Worm (Caenorhabditis elegans): ENCODE results near the gene srg-42.

Gene srg-42

DNA sequence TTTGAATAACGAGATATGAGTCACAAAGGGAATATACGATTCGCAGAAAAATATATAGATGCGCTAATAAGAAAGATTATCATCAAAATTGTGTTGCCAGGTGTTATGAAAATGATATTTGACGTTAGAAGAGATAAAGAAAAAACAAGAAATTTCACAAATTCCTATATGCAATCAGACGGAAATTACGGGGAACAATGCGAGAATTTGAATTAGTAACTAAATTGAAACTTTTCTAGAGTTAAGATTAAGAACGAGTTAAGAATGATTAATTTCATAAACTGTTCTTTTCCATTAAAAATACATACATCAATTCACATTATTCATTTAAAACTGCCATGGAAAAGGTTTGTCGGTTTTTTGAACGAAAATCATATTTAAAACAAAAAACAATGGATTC, 38.3 kb upstream of the srg-42 start, which contains the start of gene clc-6:
Gene clc-6 (minus strand): TSS at position 101 of the 400 bp plus-strand sequence.
- TF ChIP-seq scrt-1 (GFP tag; IDR thresholded peaks at IDR 0.05) = no peak
- no peak for TF ChIP-seq aly-1 (tag; optimal IDR thresholded peaks at IDR 0.05)
- no peak for TF ChIP-seq flt-1 (GFP tag; IDR thresholded peaks at IDR 0.05)
- TF ChIP-seq ama-1 (optimal IDR thresholded peaks at IDR 0.05) = no peak
- TF ChIP-seq sea-1 (GFP tag; conservative IDR thresholded peaks at IDR 0.05) = no peak
- TF ChIP-seq hmbx-1 (tag; optimal IDR thresholded peaks at IDR 0.05) = no peak
- no peak for TF ChIP-seq pes-1 (GFP tag; IDR thresholded peaks at IDR 0.05)

DNA sequence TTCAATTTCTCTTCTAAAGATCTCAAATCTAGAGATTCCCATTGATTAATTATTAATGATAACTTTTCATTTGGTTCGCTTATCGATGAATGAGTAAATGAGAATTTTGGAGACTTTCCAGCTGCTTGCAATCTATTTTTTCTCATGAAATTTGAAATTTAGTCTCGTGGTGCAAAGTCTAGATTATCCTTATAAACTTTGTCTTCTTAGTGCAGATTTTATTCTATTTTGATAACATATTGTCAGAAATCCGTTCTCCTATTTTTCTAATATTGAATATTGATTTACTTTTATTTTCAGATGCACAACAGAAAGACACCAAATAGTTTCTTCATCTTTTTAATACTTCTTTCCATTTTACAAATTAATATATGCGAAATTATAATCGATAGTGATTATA, 33.1 kb upstream of the srg-42 start, which contains the start of gene lgc-49:
Gene lgc-49 (plus strand): TSS at position 301 of the 400 bp plus-strand sequence.
- TF ChIP-seq F13C5.2 (tag; optimal IDR thresholded peaks at IDR 0.05) (no peak), ama-1 (optimal IDR thresholded peaks at IDR 0.05) (no peak), sea-1 (GFP tag; conservative IDR thresholded peaks at IDR 0.05) (no peak), aly-1 (tag; optimal IDR thresholded peaks at IDR 0.05) (no peak), ets-7 (tag; optimal IDR thresholded peaks at IDR 0.05) (no peak), B0310.2 (tag; optimal IDR thresholded peaks at IDR 0.05) (no peak), hnd-1 (tag; optimal IDR thresholded peaks at IDR 0.05) (no peak), tbx-11 (GFP tag; IDR thresholded peaks at IDR 0.05) (no peak), tra-4 (tag; optimal IDR thresholded peaks at IDR 0.05) (no peak), flt-1 (GFP tag; IDR thresholded peaks at IDR 0.05) (no peak), scrt-1 (GFP tag; IDR thresholded peaks at IDR 0.05) (no peak), pes-1 (GFP tag; IDR thresholded peaks at IDR 0.05) (no peak), hmg-4 (GFP tag; optimal IDR thresholded peaks at IDR 0.05) (no peak), tbx-37 (GFP tag; conservative IDR thresholded peaks at IDR 0.05) (no peak), ceh-13 (GFP tag; optimal IDR thresholded peaks at IDR 0.05) (no peak)

DNA sequence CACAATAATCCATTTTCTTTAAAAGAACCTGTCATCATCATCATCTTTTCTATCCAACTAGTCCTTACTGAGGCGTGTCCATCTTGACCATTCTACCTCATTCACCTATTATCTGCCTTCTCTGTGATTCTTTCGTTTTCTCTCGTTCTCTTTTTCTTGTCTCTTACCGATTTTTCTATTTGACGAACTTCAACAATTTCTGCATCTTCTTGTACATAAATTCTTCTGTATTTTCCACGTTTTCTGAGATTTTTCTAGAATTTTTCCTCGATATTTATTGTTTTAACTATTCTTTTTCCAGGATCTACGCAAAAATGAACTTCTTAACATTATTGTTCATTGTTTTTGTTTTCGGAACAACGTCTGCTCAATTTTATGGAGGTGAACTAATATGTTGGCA, 25.1 kb upstream of the srg-42 start, which contains the start of gene cnc-10:
Gene cnc-10 (plus strand): TSS at position 301 of the 400 bp plus-strand sequence.
- TF ChIP-seq tbx-11 (GFP tag; IDR thresholded peaks at IDR 0.05) (no peak), B0310.2 (tag; optimal IDR thresholded peaks at IDR 0.05) (no peak), tra-4 (tag; optimal IDR thresholded peaks at IDR 0.05) (no peak), pes-1 (GFP tag; IDR thresholded peaks at IDR 0.05) (no peak), ceh-36 (tag; optimal IDR thresholded peaks at IDR 0.05) (no peak), ceh-13 (GFP tag; optimal IDR thresholded peaks at IDR 0.05) (no peak), hmbx-1 (tag; optimal IDR thresholded peaks at IDR 0.05) (no peak), sea-1 (GFP tag; conservative IDR thresholded peaks at IDR 0.05) (no peak), scrt-1 (GFP tag; IDR thresholded peaks at IDR 0.05) (no peak)

DNA sequence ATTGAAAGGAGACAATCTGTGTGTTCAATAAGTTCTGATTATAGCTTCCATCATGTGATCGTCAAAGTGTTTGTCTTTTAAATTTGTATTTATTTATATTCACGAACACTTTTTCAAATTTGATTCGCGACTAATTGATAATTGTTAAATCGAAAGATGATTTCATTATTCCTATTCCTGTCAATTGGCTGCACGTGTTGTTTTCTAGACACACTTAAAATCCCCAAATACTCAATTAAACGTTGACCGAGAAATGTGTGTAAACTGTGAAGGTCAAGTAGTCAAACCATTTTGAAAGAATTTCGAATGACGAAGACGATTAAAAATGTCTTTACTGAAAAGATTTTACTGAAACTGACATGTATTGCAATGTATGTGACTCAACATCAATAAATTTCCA, 23.1 kb upstream of the srg-42 start:
- no peak for TF ChIP-seq ets-7 (tag; optimal IDR thresholded peaks at IDR 0.05)
- TF ChIP-seq ceh-36 (tag; optimal IDR thresholded peaks at IDR 0.05) = no peak
- TF ChIP-seq ama-1 (optimal IDR thresholded peaks at IDR 0.05) = no peak
- no peak for TF ChIP-seq hnd-1 (tag; optimal IDR thresholded peaks at IDR 0.05)
- no peak for TF ChIP-seq scrt-1 (GFP tag; IDR thresholded peaks at IDR 0.05)
- no peak for TF ChIP-seq hmg-4 (GFP tag; optimal IDR thresholded peaks at IDR 0.05)
- no peak for TF ChIP-seq sea-1 (GFP tag; conservative IDR thresholded peaks at IDR 0.05)
- no peak for TF ChIP-seq tbx-37 (GFP tag; conservative IDR thresholded peaks at IDR 0.05)
- TF ChIP-seq F13C5.2 (tag; optimal IDR thresholded peaks at IDR 0.05) = no peak
- TF ChIP-seq hmbx-1 (tag; optimal IDR thresholded peaks at IDR 0.05) = no peak
- no peak for TF ChIP-seq ceh-13 (GFP tag; optimal IDR thresholded peaks at IDR 0.05)

DNA sequence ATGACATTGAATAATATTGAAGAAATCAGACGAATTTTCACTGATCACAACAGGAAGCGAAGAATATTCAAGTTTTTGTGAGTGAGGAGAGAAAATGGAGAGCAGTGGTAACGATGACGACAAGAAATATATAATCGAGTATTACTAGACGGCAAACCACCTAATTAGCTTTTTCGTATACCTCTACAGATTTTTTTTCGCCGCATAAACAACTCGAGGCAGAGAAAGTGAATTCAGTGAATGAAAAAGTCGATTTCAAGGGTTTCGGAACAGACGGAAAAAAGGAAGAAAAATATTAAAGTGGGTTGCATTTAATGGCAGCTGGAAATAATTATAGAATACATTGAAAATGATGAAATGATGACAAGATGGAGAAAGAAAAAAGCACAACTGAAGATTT, 19.7 kb upstream of the srg-42 start, which contains the start of gene gpa-1:
Gene gpa-1 (minus strand): TSS at position 101 of the 400 bp plus-strand sequence.
- TF ChIP-seq tbx-11 (GFP tag; IDR thresholded peaks at IDR 0.05) (no peak), hmbx-1 (tag; optimal IDR thresholded peaks at IDR 0.05) (no peak), tbx-37 (GFP tag; conservative IDR thresholded peaks at IDR 0.05) (no peak), hnd-1 (tag; optimal IDR thresholded peaks at IDR 0.05) (no peak), aly-1 (tag; optimal IDR thresholded peaks at IDR 0.05) (no peak), F13C5.2 (tag; optimal IDR thresholded peaks at IDR 0.05) (no peak), pes-1 (GFP tag; IDR thresholded peaks at IDR 0.05) (no peak), scrt-1 (GFP tag; IDR thresholded peaks at IDR 0.05) (no peak), sea-1 (GFP tag; conservative IDR thresholded peaks at IDR 0.05) (no peak), B0310.2 (tag; optimal IDR thresholded peaks at IDR 0.05) (no peak), flt-1 (GFP tag; IDR thresholded peaks at IDR 0.05) (no peak), ceh-36 (tag; optimal IDR thresholded peaks at IDR 0.05) (no peak)

DNA sequence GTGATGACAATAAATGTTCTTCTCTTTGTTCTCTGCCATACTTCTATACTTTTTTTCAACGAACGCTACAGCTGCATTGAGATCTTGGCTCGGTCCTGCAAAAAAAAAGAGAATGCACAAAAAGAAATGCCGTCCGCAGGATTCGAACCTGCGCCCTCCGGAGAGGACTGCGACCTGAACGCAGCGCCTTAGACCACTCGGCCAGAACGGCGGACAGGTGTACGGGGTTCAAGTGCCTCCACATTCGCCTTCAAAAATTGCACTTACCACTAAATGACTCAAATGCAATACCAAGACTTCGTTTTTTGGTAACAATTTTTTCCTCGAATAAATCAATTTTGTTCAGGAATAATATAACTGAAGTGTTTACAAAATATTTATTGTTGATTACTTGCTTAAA, 16.8 kb upstream of the srg-42 start:
- TF ChIP-seq tbx-11 (GFP tag; IDR thresholded peaks at IDR 0.05) (no peak), ceh-13 (GFP tag; optimal IDR thresholded peaks at IDR 0.05) (no peak), F13C5.2 (tag; optimal IDR thresholded peaks at IDR 0.05) (no peak), aly-1 (tag; optimal IDR thresholded peaks at IDR 0.05) (no peak), B0310.2 (tag; optimal IDR thresholded peaks at IDR 0.05) (no peak), ets-7 (tag; optimal IDR thresholded peaks at IDR 0.05) (no peak), hmg-4 (GFP tag; optimal IDR thresholded peaks at IDR 0.05) (no peak), hmbx-1 (tag; optimal IDR thresholded peaks at IDR 0.05) (no peak), hnd-1 (tag; optimal IDR thresholded peaks at IDR 0.05) (no peak), scrt-1 (GFP tag; IDR thresholded peaks at IDR 0.05) (no peak), pes-1 (GFP tag; IDR thresholded peaks at IDR 0.05) (no peak; the same call in 1 of the 2 replicates), tra-4 (tag; optimal IDR thresholded peaks at IDR 0.05) (no peak), tbx-37 (GFP tag; conservative IDR thresholded peaks at IDR 0.05) (no peak), ama-1 (optimal IDR thresholded peaks at IDR 0.05) (no peak), sea-1 (GFP tag; conservative IDR thresholded peaks at IDR 0.05) (no peak)

DNA sequence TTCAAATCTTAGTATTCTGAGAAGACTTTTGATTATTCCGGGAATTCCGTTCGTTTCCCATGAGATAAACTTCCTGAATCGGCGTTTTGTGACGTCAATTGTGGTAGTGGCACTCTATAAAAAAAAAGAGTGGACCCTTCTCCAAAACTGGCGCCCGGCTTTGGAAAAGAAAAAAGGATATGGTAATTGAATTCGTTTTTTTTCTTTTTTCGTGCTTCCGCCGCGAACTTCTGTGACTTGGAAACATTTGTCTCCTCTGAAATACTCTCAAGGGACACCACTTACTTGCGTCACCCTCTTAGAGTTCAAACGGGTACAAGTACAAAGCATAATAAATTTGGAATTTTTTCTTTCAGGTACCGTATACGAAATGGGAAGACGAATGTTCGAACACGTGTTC, 14.8 kb upstream of the srg-42 start:
- no peak for TF ChIP-seq pes-1 (GFP tag; IDR thresholded peaks at IDR 0.05)
- TF ChIP-seq ets-7 (tag; optimal IDR thresholded peaks at IDR 0.05) = no peak
- TF ChIP-seq flt-1 (GFP tag; IDR thresholded peaks at IDR 0.05) = no peak
- no peak for TF ChIP-seq tra-4 (tag; optimal IDR thresholded peaks at IDR 0.05)
- TF ChIP-seq tbx-11 (GFP tag; IDR thresholded peaks at IDR 0.05) = no peak
- TF ChIP-seq sea-1 (GFP tag; conservative IDR thresholded peaks at IDR 0.05) = no peak
- TF ChIP-seq ama-1 (optimal IDR thresholded peaks at IDR 0.05) = no peak
- no peak for TF ChIP-seq ceh-13 (GFP tag; optimal IDR thresholded peaks at IDR 0.05)
- no peak for TF ChIP-seq ceh-36 (tag; optimal IDR thresholded peaks at IDR 0.05)
- TF ChIP-seq tbx-37 (GFP tag; conservative IDR thresholded peaks at IDR 0.05) = no peak
- no peak for TF ChIP-seq B0310.2 (tag; optimal IDR thresholded peaks at IDR 0.05)
- TF ChIP-seq hmbx-1 (tag; optimal IDR thresholded peaks at IDR 0.05) = no peak

All from whole organism, early embryonic.